Worm (Caenorhabditis elegans) whole organism, L4 larva: ENCODE results near the gene R06F6.12.
A peak's percentile ranks its signal among the peaks of the same experiment; 100 is the strongest.

Experiments
- F10B5.3 ChIP-seq: sonication (generic microtip); optimal IDR thresholded peaks from 2 replicates; lab custom pipeline; 2016; ENCODE audit warnings: mild to moderate bottlenecking, missing genetic modification characterization, missing compliant biosample characterization
- F44E2.7 ChIP-seq: fragments of 200-800 bp; sonication (Bioruptor generic); IDR thresholded peaks from 2 replicates; pipeline ENCODE4 v2.1.2; 2022; ENCODE audit warnings: missing genetic modification characterization, missing compliant biosample characterization
- F49E8.2 ChIP-seq: sonication (generic microtip); optimal IDR thresholded peaks from 2 replicates; lab custom pipeline; 2016; ENCODE audit warnings: missing compliant biosample characterization, mild to moderate bottlenecking, missing genetic modification characterization, borderline replicate concordance
- T20F7.1 ChIP-seq: fragments of 200-800 bp; sonication (Bioruptor generic); optimal IDR thresholded peaks from 2 replicates; lab custom pipeline; 2018; ENCODE audit warnings: mild to moderate bottlenecking, missing genetic modification characterization, missing compliant biosample characterization
- T26A8.4 ChIP-seq: fragments of 200-800 bp; sonication (Bioruptor generic); IDR thresholded peaks from 2 replicates; pipeline ENCODE4 v1.3.6; 2022; ENCODE audit warnings: missing genetic modification characterization, missing compliant biosample characterization
- aha-1 ChIP-seq: fragments of 150-350 bp; peaks from one replicate; lab custom pipeline; 2014; ENCODE audit warnings: missing biosample characterization, missing genetic modification characterization
- ama-1 ChIP-seq: fragments of 150-350 bp; optimal IDR thresholded peaks from 2 replicates; lab custom pipeline; 2014; ENCODE audit warnings: inconsistent platforms, mixed read lengths
- attf-4 ChIP-seq: sonication (generic microtip); optimal IDR thresholded peaks from 3 replicates; lab custom pipeline; 2017; ENCODE audit warnings: missing biosample characterization, missing genetic modification characterization
- ceh-32 ChIP-seq: sonication (generic microtip); optimal IDR thresholded peaks from 2 replicates; lab custom pipeline; 2016; ENCODE audit warnings: mild to moderate bottlenecking, missing genetic modification characterization, missing compliant biosample characterization; ENCODE audit not compliant: poor library complexity
- ceh-44 ChIP-seq: fragments of 200-800 bp; sonication (Bioruptor generic); IDR thresholded peaks from 2 replicates; pipeline ENCODE4 v1.3.6; 2022; ENCODE audit warnings: missing genetic modification reagents, missing genetic modification characterization, missing compliant biosample characterization
- ceh-62 ChIP-seq: sonication (generic microtip); optimal IDR thresholded peaks from 2 replicates; lab custom pipeline; 2017; ENCODE audit warnings: missing biosample characterization, missing genetic modification characterization
- cey-2 ChIP-seq: sonication (generic microtip); optimal IDR thresholded peaks from 3 replicates; lab custom pipeline; 2017; ENCODE audit warnings: missing genetic modification characterization, mild to moderate bottlenecking, missing compliant biosample characterization, antibody characterized with exemption, borderline replicate concordance; ENCODE audit not compliant: insufficient read depth
- daf-19 ChIP-seq: fragments of 200-800 bp; sonication (Bioruptor generic); conservative IDR thresholded peaks from 2 replicates; pipeline ENCODE4 v1.3.6; 2022; ENCODE audit warnings: missing genetic modification characterization, missing compliant biosample characterization
- dmd-9 ChIP-seq: fragments of 200-800 bp; sonication (Bioruptor generic); IDR thresholded peaks from 2 replicates; pipeline ENCODE4 v1.3.6; 2022; ENCODE audit warnings: missing genetic modification reagents, missing genetic modification characterization, missing compliant biosample characterization
- egl-27 ChIP-seq: sonication (generic microtip); optimal IDR thresholded peaks from 3 replicates; lab custom pipeline; 2017; ENCODE audit warnings: missing biosample characterization, missing genetic modification reagents, missing genetic modification characterization
- egl-43 ChIP-seq: fragments of 200-800 bp; sonication (Bioruptor generic); IDR thresholded peaks from 2 replicates; pipeline ENCODE4 v1.3.6; 2022; ENCODE audit warnings: missing genetic modification reagents, missing genetic modification characterization, missing compliant biosample characterization
- fkh-10 ChIP-seq: fragments of 150-350 bp; optimal IDR thresholded peaks from 2 replicates; lab custom pipeline; 2014; ENCODE audit warnings: missing biosample characterization, missing genetic modification reagents, missing genetic modification characterization
- gei-8 ChIP-seq: fragments of 200-800 bp; sonication (Bioruptor generic); optimal IDR thresholded peaks from 2 replicates; lab custom pipeline; 2018; ENCODE audit warnings: mild to moderate bottlenecking, missing genetic modification characterization, missing compliant biosample characterization
- hlh-30 ChIP-seq: sonication (generic microtip); optimal IDR thresholded peaks from 2 replicates; lab custom pipeline; 2017; ENCODE audit warnings: antibody characterized with exemption, mild to moderate bottlenecking, missing genetic modification characterization, missing compliant biosample characterization; ENCODE audit not compliant: insufficient read depth
- lin-15B ChIP-seq: fragments of 150-350 bp; sonication (generic microtip); optimal IDR thresholded peaks from 3 replicates; lab custom pipeline; 2014; ENCODE audit warnings: missing biosample characterization, missing genetic modification characterization
- lin-38 ChIP-seq: fragments of 200-800 bp; sonication (Bioruptor generic); IDR thresholded peaks from 2 replicates; pipeline ENCODE4 v1.3.6; 2022; ENCODE audit warnings: missing genetic modification reagents, missing genetic modification characterization, missing compliant biosample characterization
- lin-39 ChIP-seq: fragments of 150-350 bp; optimal IDR thresholded peaks from 2 replicates; lab custom pipeline; 2014; ENCODE audit warnings: missing biosample characterization, missing genetic modification reagents, missing genetic modification characterization
- lir-3 ChIP-seq: sonication (generic microtip); optimal IDR thresholded peaks from 2 replicates; lab custom pipeline; 2016; ENCODE audit warnings: mild to moderate bottlenecking, missing genetic modification characterization, missing compliant biosample characterization
- madf-5 ChIP-seq, 2 experiments: fragments of 200-800 bp; sonication (Bioruptor generic); IDR thresholded peaks; 2 replicates each; pipeline ENCODE4 v1.3.6; 2022; ENCODE audit warnings: missing compliant biosample characterization in 2 of 2, missing genetic modification characterization in 2 of 2
- mdt-29 ChIP-seq: fragments of 200-800 bp; sonication (Bioruptor generic); IDR thresholded peaks from 2 replicates; pipeline ENCODE4 v1.3.6; 2022; ENCODE audit warnings: missing genetic modification reagents, missing genetic modification characterization, missing compliant biosample characterization
- nhr-11 ChIP-seq: fragments of 150-350 bp; optimal IDR thresholded peaks from 2 replicates; lab custom pipeline; 2014; ENCODE audit warnings: missing biosample characterization, missing genetic modification characterization
- nhr-111 ChIP-seq: fragments of 200-800 bp; sonication (Bioruptor generic); optimal IDR thresholded peaks from 2 replicates; lab custom pipeline; 2018; ENCODE audit warnings: mild to moderate bottlenecking, missing genetic modification characterization, missing compliant biosample characterization
- nhr-237 ChIP-seq: sonication (generic microtip); optimal IDR thresholded peaks from 2 replicates; lab custom pipeline; 2017; ENCODE audit warnings: missing biosample characterization, missing genetic modification characterization
- nhr-76 ChIP-seq: fragments of 150-350 bp; optimal IDR thresholded peaks from 2 replicates; lab custom pipeline; 2014; ENCODE audit warnings: missing biosample characterization, missing genetic modification characterization
- nhr-77 ChIP-seq: fragments of 150-350 bp; optimal IDR thresholded peaks from 2 replicates; lab custom pipeline; 2014; ENCODE audit warnings: missing biosample characterization, missing genetic modification characterization
- php-3 ChIP-seq: fragments of 200-800 bp; sonication (Bioruptor generic); IDR thresholded peaks from 2 replicates; pipeline ENCODE4 v1.3.6; 2022; ENCODE audit warnings: missing genetic modification reagents, missing genetic modification characterization, missing compliant biosample characterization
- sdz-12 ChIP-seq: fragments of 200-800 bp; sonication (Bioruptor generic); optimal IDR thresholded peaks from 2 replicates; lab custom pipeline; 2018; ENCODE audit warnings: mild to moderate bottlenecking, missing genetic modification characterization, missing compliant biosample characterization
- set-16 ChIP-seq: fragments of 200-800 bp; sonication (Bioruptor generic); IDR thresholded peaks from 2 replicates; pipeline ENCODE4 v1.3.6; 2022; ENCODE audit warnings: missing genetic modification reagents, missing genetic modification characterization, missing compliant biosample characterization
- snpc-1.2 ChIP-seq: fragments of 200-800 bp; sonication (Bioruptor generic); IDR thresholded peaks from 2 replicates; pipeline ENCODE4 v1.3.6; 2022; ENCODE audit warnings: missing genetic modification reagents, missing genetic modification characterization, missing compliant biosample characterization
- tag-97 ChIP-seq: fragments of 200-800 bp; sonication (Bioruptor generic); IDR thresholded peaks from 2 replicates; pipeline ENCODE4 v1.3.6; 2022; ENCODE audit warnings: missing genetic modification characterization, missing compliant biosample characterization
- unc-62 ChIP-seq, 3 experiments: fragments of 150-350 bp in 1 of 3; sonication (generic microtip); optimal IDR thresholded peaks in 2 of 3; peaks in 1 of 3; 1 replicate in 1 of 3; 2 replicates in 2 of 3; lab custom pipeline; 2014 to 2017; ENCODE audit warnings: missing biosample characterization in 3 of 3, missing genetic modification characterization in 3 of 3, missing genetic modification reagents in 3 of 3, missing genotype in 1 of 3
- zfp-3 ChIP-seq: fragments of 200-800 bp; sonication (Bioruptor generic); conservative IDR thresholded peaks from 2 replicates; pipeline ENCODE4 v1.3.6; 2022; ENCODE audit warnings: missing genetic modification reagents, missing genetic modification characterization, missing compliant biosample characterization
- zip-11 ChIP-seq: fragments of 200-800 bp; sonication (Bioruptor generic); IDR thresholded peaks from 2 replicates; pipeline ENCODE4 v1.3.6; 2022; ENCODE audit warnings: missing genetic modification characterization, missing compliant biosample characterization

The R06F6.12 gene

ce11 chrII:10808708-10809343 lies 15.1 kb downstream of the R06F6.12 start, which contains the start of gene R06F6.14:
Gene R06F6.14, plus strand, starts transcription at chrII:10809293.
- TF ChIP-seq F44E2.7 (GFP tag; lab: Robert Waterston, UW) (no peak), snpc-1.2 (no peak), unc-62 (GFP tag; optimal IDR thresholded peaks at IDR 0.05 in 1 of 2; lab: Kevin White, UChicago) (peak in 1 of 2 experiments; percentile 62), unc-62 (tag; optimal IDR thresholded peaks at IDR 0.05; lab: Kevin White, UChicago) (no peak), hlh-30 (tag; lab: Kevin White, UChicago) (no peak), F49E8.2 (tag; lab: Kevin White, UChicago) (no peak), dmd-9 (GFP tag; lab: Robert Waterston, UW) (no peak), ama-1 (no peak), nhr-76 (tag; lab: Kevin White, UChicago) (no peak), aha-1 (tag; lab: Kevin White, UChicago) (peak; percentile 91), zip-11 (GFP tag; lab: Robert Waterston, UW) (no peak)

ce11 chrII:10805437-10805836 lies 18.4 kb downstream of the R06F6.12 start, which contains the start of gene ceh-62:
Gene ceh-62, plus strand, starts transcription at chrII:10805737.
- TF ChIP-seq php-3 (GFP tag; lab: Robert Waterston, UW) (no peak), aha-1 (tag; lab: Kevin White, UChicago) (peak; percentile 74), set-16 (GFP tag; lab: Robert Waterston, UW) (no peak), sdz-12 (GFP tag; lab: Kevin White, UChicago) (no peak), fkh-10 (GFP tag; lab: Kevin White, UChicago) (no peak)

ce11 chrII:10804907-10805306 lies 19.0 kb downstream of the R06F6.12 start:
- TF ChIP-seq F49E8.2 (tag; lab: Kevin White, UChicago) (no peak), cey-2 (tag; lab: Kevin White, UChicago) (no peak), snpc-1.2 (no peak), daf-19 (GFP tag; lab: Robert Waterston, UW) (no peak), zip-11 (GFP tag; lab: Robert Waterston, UW) (no peak), unc-62 (GFP tag; optimal IDR thresholded peaks at IDR 0.05 in 1 of 2; lab: Kevin White, UChicago) (no peak), unc-62 (tag; optimal IDR thresholded peaks at IDR 0.05; lab: Kevin White, UChicago) (no peak), F10B5.3 (tag; lab: Kevin White, UChicago) (no peak), T26A8.4 (GFP tag; lab: Robert Waterston, UW) (no peak), aha-1 (tag; lab: Kevin White, UChicago) (no peak), tag-97 (GFP tag; lab: Robert Waterston, UW) (no peak), lir-3 (no peak), ceh-62 (tag; lab: Kevin White, UChicago) (no peak), lin-38 (GFP tag; lab: Robert Waterston, UW) (no peak), lin-39 (no peak), mdt-29 (GFP tag; lab: Robert Waterston, UW) (no peak), nhr-111 (GFP tag; lab: Kevin White, UChicago) (no peak)

ce11 chrII:10804442-10804841 lies 19.4 kb downstream of the R06F6.12 start:
- TF ChIP-seq nhr-11 (no peak), T20F7.1 (GFP tag; lab: Kevin White, UChicago) (no peak), madf-5 (GFP tag; IDR thresholded peaks at IDR 0.05; lab: Robert Waterston, UW) (no peak), nhr-111 (GFP tag; lab: Kevin White, UChicago) (no peak), egl-27 (tag; lab: Kevin White, UChicago) (no peak), gei-8 (no peak), sdz-12 (GFP tag; lab: Kevin White, UChicago) (no peak), nhr-77 (no peak), lin-15B (no peak), unc-62 (GFP tag; optimal IDR thresholded peaks at IDR 0.05 in 1 of 2; lab: Kevin White, UChicago) (no peak), unc-62 (tag; optimal IDR thresholded peaks at IDR 0.05; lab: Kevin White, UChicago) (no peak), ceh-44 (GFP tag; lab: Robert Waterston, UW) (no peak), zfp-3 (GFP tag; lab: Robert Waterston, UW) (no peak), egl-43 (GFP tag; lab: Robert Waterston, UW) (no peak), ceh-32 (tag; lab: Kevin White, UChicago) (no peak), nhr-237 (tag; lab: Kevin White, UChicago) (no peak), php-3 (GFP tag; lab: Robert Waterston, UW) (no peak), attf-4 (tag; lab: Kevin White, UChicago) (no peak)
